Worm (Caenorhabditis elegans): Measurements from ENCODE around the gene idpa-2.

The idpa-2 gene

ce11 chrII:8750056-8750455, 42.5 kb downstream of the idpa-2 start:
- peak; percentile 28 for TF ChIP-seq lin-14 (GFP tag; optimal IDR thresholded peaks at IDR 0.05)
- peak; percentile 60 for TF ChIP-seq skn-1 (tag; optimal IDR thresholded peaks at IDR 0.05)
- TF ChIP-seq pax-3 (tag; optimal IDR thresholded peaks at IDR 0.05): no peak
- TF ChIP-seq snu-23 (GFP tag; optimal IDR thresholded peaks at IDR 0.05): peak; percentile 1
- TF ChIP-seq rnt-1 (tag; optimal IDR thresholded peaks at IDR 0.05): no peak
- TF ChIP-seq unc-62 (GFP tag; optimal IDR thresholded peaks at IDR 0.05): no peak
- peak; percentile 95 for TF ChIP-seq blmp-1 (tag; optimal IDR thresholded peaks at IDR 0.05)

ce11 chrII:8749084-8749483, 43.5 kb downstream of the idpa-2 start:
- TF ChIP-seq blmp-1 (tag; optimal IDR thresholded peaks at IDR 0.05) (peak; percentile 100), tlp-1 (tag; optimal IDR thresholded peaks at IDR 0.05) (no peak), aly-2 (tag; optimal IDR thresholded peaks at IDR 0.05) (no peak), vab-15 (tag; optimal IDR thresholded peaks at IDR 0.05) (no peak), snpc-4 (tag; optimal IDR thresholded peaks at IDR 0.05) (no peak), fkh-8 (tag; optimal IDR thresholded peaks at IDR 0.05) (no peak), nhr-19 (GFP tag; conservative IDR thresholded peaks at IDR 0.05) (no peak), unc-86 (tag; optimal IDR thresholded peaks at IDR 0.05) (no peak)

- TF ChIP-seq nhr-12 (tag; optimal IDR thresholded peaks at IDR 0.05) (no peak), unc-86 (tag; optimal IDR thresholded peaks at IDR 0.05) (no peak), efl-1 (optimal IDR thresholded peaks at IDR 0.05) (no peak), efl-1 (GFP tag; optimal IDR thresholded peaks at IDR 0.05 in 1 of 2) (peak in 1 of 2 experiments; percentile 64), zip-4 (GFP tag; optimal IDR thresholded peaks at IDR 0.05) (no peak)
These were observed 43.9 kb downstream of the idpa-2 start for ce11 chrII:8748638-8749037.

ce11 chrII:8747939-8748352, 44.6 kb downstream of the idpa-2 start:
- TF ChIP-seq dsc-1 (tag; optimal IDR thresholded peaks at IDR 0.05) (no peak), lin-13 (GFP tag; optimal IDR thresholded peaks at IDR 0.05) (no peak), C04F5.9 (tag; optimal IDR thresholded peaks at IDR 0.05) (no peak), rnt-1 (tag; optimal IDR thresholded peaks at IDR 0.05) (no peak), nhr-85 (tag) (no peak), nhr-12 (tag; optimal IDR thresholded peaks at IDR 0.05) (no peak), fkh-10 (GFP tag; optimal IDR thresholded peaks at IDR 0.05) (no peak), fkh-4 (tag; optimal IDR thresholded peaks at IDR 0.05; ENCODE audit: borderline replicate concordance) (no peak), skn-1 (tag; optimal IDR thresholded peaks at IDR 0.05) (no peak)

- TF ChIP-seq hpl-2 (GFP tag; optimal IDR thresholded peaks at IDR 0.05): peak; percentile 23
- TF ChIP-seq C34B4.2 (tag; optimal IDR thresholded peaks at IDR 0.05): no peak
- peak; percentile 55 for TF ChIP-seq nhr-85 (tag)
- peak; percentile 44 for TF ChIP-seq nhr-20 (tag; optimal IDR thresholded peaks at IDR 0.05)
- TF ChIP-seq Y116A8C.19 (tag; optimal IDR thresholded peaks at IDR 0.05; ENCODE audit: borderline replicate concordance): no peak
- peak; percentile 23 for TF ChIP-seq rnt-1 (tag; optimal IDR thresholded peaks at IDR 0.05)
- no peak for TF ChIP-seq nhr-237 (tag; optimal IDR thresholded peaks at IDR 0.05)
- peak; percentile 73 for TF ChIP-seq nhr-47 (tag; optimal IDR thresholded peaks at IDR 0.05)
- TF ChIP-seq lin-15B (tag; optimal IDR thresholded peaks at IDR 0.05): no peak
- TF ChIP-seq lin-14 (GFP tag; optimal IDR thresholded peaks at IDR 0.05): peak; percentile 41
- no peak for TF ChIP-seq ceh-8 (GFP tag; optimal IDR thresholded peaks at IDR 0.05)
- TF ChIP-seq elt-3 (tag; optimal IDR thresholded peaks at IDR 0.05): peak in 3 of 6 experiments; percentile 19 to 74 (median 38)
- no peak for TF ChIP-seq vab-15 (tag; optimal IDR thresholded peaks at IDR 0.05)
- TF ChIP-seq fkh-10 (GFP tag; optimal IDR thresholded peaks at IDR 0.05): no peak
- TF ChIP-seq irx-1 (tag; optimal IDR thresholded peaks at IDR 0.05): no peak
- peak in 1 of 2 experiments; percentile 34 for TF ChIP-seq ztf-11 (tag; optimal IDR thresholded peaks at IDR 0.05)
- TF ChIP-seq pax-3 (tag; optimal IDR thresholded peaks at IDR 0.05): peak; percentile 42
- no peak for TF ChIP-seq pqm-1 (tag; optimal IDR thresholded peaks at IDR 0.05)
- no peak for TF ChIP-seq zip-4 (GFP tag; optimal IDR thresholded peaks at IDR 0.05)
- TF ChIP-seq C04F5.9 (tag; optimal IDR thresholded peaks at IDR 0.05): peak; percentile 21
- no peak for TF ChIP-seq tlp-1 (tag; optimal IDR thresholded peaks at IDR 0.05)
- no peak for TF ChIP-seq nhr-12 (tag; optimal IDR thresholded peaks at IDR 0.05)
- TF ChIP-seq hlh-4 (tag; optimal IDR thresholded peaks at IDR 0.05): no peak
- peak; percentile 33 for TF ChIP-seq C16A3.4 (tag; optimal IDR thresholded peaks at IDR 0.05)
- peak in 1 of 2 experiments; percentile 46 for TF ChIP-seq lsy-2 (tag; optimal IDR thresholded peaks at IDR 0.05)
- no peak for TF ChIP-seq sox-4 (tag; optimal IDR thresholded peaks at IDR 0.05)
- TF ChIP-seq tbx-2 (tag; optimal IDR thresholded peaks at IDR 0.05): peak; percentile 41
- no peak for TF ChIP-seq ceh-82 (tag; optimal IDR thresholded peaks at IDR 0.05)
- TF ChIP-seq sptf-1 (tag; optimal IDR thresholded peaks at IDR 0.05): no peak
- TF ChIP-seq zag-1 (tag; optimal IDR thresholded peaks at IDR 0.05): no peak
These were observed 45.1 kb downstream of the idpa-2 start for ce11 chrII:8747246-8747938.
